Worm (Caenorhabditis elegans): ENCODE results near the gene F58B4.7.

Gene F58B4.7

ce11 chrV:10889774-10890173 lies 33.4 kb downstream of the F58B4.7 start:
- TF ChIP-seq ref-1 (GFP tag; conservative IDR thresholded peaks at IDR 0.05) = no peak
- no peak for TF ChIP-seq T22C8.4 (GFP tag; IDR thresholded peaks at IDR 0.05)
- no peak for TF ChIP-seq flt-1 (GFP tag; IDR thresholded peaks at IDR 0.05)
- TF ChIP-seq ztf-29 (GFP tag; IDR thresholded peaks at IDR 0.05) = no peak
- TF ChIP-seq cog-1 (tag; optimal IDR thresholded peaks at IDR 0.05) = no peak
- no peak for TF ChIP-seq ztf-23 (GFP tag; IDR thresholded peaks at IDR 0.05)
- no peak for TF ChIP-seq tab-1 (GFP tag; IDR thresholded peaks at IDR 0.05)
- TF ChIP-seq klf-2 (GFP tag; conservative IDR thresholded peaks at IDR 0.05) = no peak
- no peak for TF ChIP-seq med-1 (GFP tag; optimal IDR thresholded peaks at IDR 0.05; ENCODE audit: insufficient read depth)

DNA sequence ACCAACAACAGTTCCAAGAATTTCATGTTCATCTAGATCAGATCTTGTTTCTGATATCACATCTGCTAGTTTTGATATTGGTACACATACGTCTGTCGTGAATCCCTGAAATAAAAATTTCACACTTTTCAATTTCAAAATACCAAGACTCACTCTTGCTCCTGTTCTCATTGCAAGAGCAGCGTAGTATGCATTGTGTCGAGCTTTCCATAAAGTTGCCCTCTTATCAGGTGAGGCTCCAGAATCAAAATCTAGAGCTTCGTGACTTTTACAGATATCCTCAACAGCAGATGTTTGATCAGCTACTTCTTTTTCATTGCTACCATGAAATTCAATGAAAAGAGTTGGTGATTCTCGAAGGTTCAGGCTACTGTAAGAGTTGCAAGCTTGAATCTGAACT lies 34.1 kb downstream of the F58B4.7 start, which contains the start of gene F32D8.11:
F32D8.11 (minus strand) TSS at position 101 of the 400 bp plus-strand sequence.
- TF ChIP-seq ztf-23 (GFP tag; IDR thresholded peaks at IDR 0.05) (no peak), ref-1 (GFP tag; conservative IDR thresholded peaks at IDR 0.05) (no peak), flt-1 (GFP tag; IDR thresholded peaks at IDR 0.05) (no peak), T22C8.4 (GFP tag; IDR thresholded peaks at IDR 0.05) (no peak), med-1 (GFP tag; optimal IDR thresholded peaks at IDR 0.05; ENCODE audit: insufficient read depth) (no peak), tab-1 (GFP tag; IDR thresholded peaks at IDR 0.05) (no peak), cog-1 (tag; optimal IDR thresholded peaks at IDR 0.05) (no peak), ztf-29 (GFP tag; IDR thresholded peaks at IDR 0.05) (no peak), klf-2 (GFP tag; conservative IDR thresholded peaks at IDR 0.05) (no peak)

DNA sequence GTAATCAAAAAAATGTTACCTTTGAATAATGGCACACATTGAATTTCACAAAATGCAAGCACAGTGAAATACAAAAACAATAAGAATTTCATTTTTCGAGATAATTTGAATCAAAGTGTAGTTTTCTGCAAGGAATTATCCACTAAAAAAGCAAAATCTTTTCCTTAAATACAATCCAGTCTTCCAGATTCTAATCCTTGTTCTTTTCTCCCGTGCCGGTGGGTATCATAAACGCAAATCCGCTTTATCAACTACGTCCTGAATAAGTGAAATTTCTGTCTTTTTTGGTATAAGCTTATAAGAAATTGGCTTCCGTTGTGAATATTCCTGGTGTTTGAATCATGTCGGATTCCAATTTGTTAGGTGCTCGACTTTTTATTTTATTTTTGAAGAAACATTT lies 35.0 kb downstream of the F58B4.7 start:
- TF ChIP-seq T22C8.4 (GFP tag; IDR thresholded peaks at IDR 0.05) = no peak
- no peak for TF ChIP-seq tab-1 (GFP tag; IDR thresholded peaks at IDR 0.05)
- TF ChIP-seq ref-1 (GFP tag; conservative IDR thresholded peaks at IDR 0.05) = no peak
- TF ChIP-seq cog-1 (tag; optimal IDR thresholded peaks at IDR 0.05) = no peak
- TF ChIP-seq flt-1 (GFP tag; IDR thresholded peaks at IDR 0.05) = no peak
- TF ChIP-seq med-1 (GFP tag; optimal IDR thresholded peaks at IDR 0.05; ENCODE audit: insufficient read depth) = no peak
- TF ChIP-seq ztf-23 (GFP tag; IDR thresholded peaks at IDR 0.05) = no peak

ce11 chrV:10887564-10887963 lies 35.6 kb downstream of the F58B4.7 start:
- TF ChIP-seq flt-1 (GFP tag; IDR thresholded peaks at IDR 0.05) (no peak), T22C8.4 (GFP tag; IDR thresholded peaks at IDR 0.05) (no peak), cog-1 (tag; optimal IDR thresholded peaks at IDR 0.05) (no peak), tab-1 (GFP tag; IDR thresholded peaks at IDR 0.05) (no peak), klf-2 (GFP tag; conservative IDR thresholded peaks at IDR 0.05) (no peak), med-1 (GFP tag; optimal IDR thresholded peaks at IDR 0.05; ENCODE audit: insufficient read depth) (no peak), ref-1 (GFP tag; conservative IDR thresholded peaks at IDR 0.05) (no peak), ztf-29 (GFP tag; IDR thresholded peaks at IDR 0.05) (no peak), ztf-23 (GFP tag; IDR thresholded peaks at IDR 0.05) (no peak)

- TF ChIP-seq T22C8.4 (GFP tag; IDR thresholded peaks at IDR 0.05) = no peak
- no peak for TF ChIP-seq klf-2 (GFP tag; conservative IDR thresholded peaks at IDR 0.05)
- TF ChIP-seq ztf-29 (GFP tag; IDR thresholded peaks at IDR 0.05) = no peak
- TF ChIP-seq flt-1 (GFP tag; IDR thresholded peaks at IDR 0.05) = no peak
- no peak for TF ChIP-seq ref-1 (GFP tag; conservative IDR thresholded peaks at IDR 0.05)
- no peak for TF ChIP-seq tab-1 (GFP tag; IDR thresholded peaks at IDR 0.05)
Observed at ce11 chrV:10886405-10886887, 36.7 kb downstream of the F58B4.7 start, which contains the start of gene F32D8.3. Gene F32D8.3 (plus strand): TSS chrV:10886837.

DNA sequence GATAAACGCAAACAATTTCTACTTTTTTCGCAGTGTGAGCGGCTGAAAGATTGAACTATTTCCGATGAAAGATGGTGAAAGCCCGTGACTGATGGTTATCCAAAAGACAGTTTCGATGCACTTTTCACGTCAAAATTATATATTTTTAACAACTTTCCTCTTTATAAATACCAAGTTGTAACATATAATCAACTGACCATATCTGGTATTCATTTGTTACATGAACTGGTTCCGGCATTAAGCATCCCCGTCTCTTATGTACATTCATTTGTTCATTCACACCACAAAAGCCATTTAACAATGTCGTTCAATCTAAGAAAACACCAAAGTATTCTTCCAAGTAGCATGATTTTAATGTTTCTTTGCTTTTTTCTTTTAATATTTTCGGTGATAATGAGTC lies 39.7 kb downstream of the F58B4.7 start, which contains the start of gene F32D8.2:
F32D8.2 (plus strand) TSS at position 301 of the 400 bp plus-strand sequence.
- no peak for TF ChIP-seq med-1 (GFP tag; optimal IDR thresholded peaks at IDR 0.05; ENCODE audit: insufficient read depth)
- TF ChIP-seq ref-1 (GFP tag; conservative IDR thresholded peaks at IDR 0.05) = no peak
- TF ChIP-seq tab-1 (GFP tag; IDR thresholded peaks at IDR 0.05) = no peak
- TF ChIP-seq cog-1 (tag; optimal IDR thresholded peaks at IDR 0.05) = no peak

ce11 chrV:10880138-10880882 lies 42.8 kb downstream of the F58B4.7 start, which contains the start of gene F32D8.1:
Gene F32D8.1 (plus strand): TSS chrV:10880832.
- TF ChIP-seq ztf-29 (GFP tag; IDR thresholded peaks at IDR 0.05) = no peak
- no peak for TF ChIP-seq klf-2 (GFP tag; conservative IDR thresholded peaks at IDR 0.05)
- TF ChIP-seq cog-1 (tag; optimal IDR thresholded peaks at IDR 0.05) = no peak
- TF ChIP-seq ref-1 (GFP tag; conservative IDR thresholded peaks at IDR 0.05) = no peak
- no peak for TF ChIP-seq T22C8.4 (GFP tag; IDR thresholded peaks at IDR 0.05)
- no peak for TF ChIP-seq flt-1 (GFP tag; IDR thresholded peaks at IDR 0.05)
- TF ChIP-seq tab-1 (GFP tag; IDR thresholded peaks at IDR 0.05) = no peak
- no peak for TF ChIP-seq med-1 (GFP tag; optimal IDR thresholded peaks at IDR 0.05; ENCODE audit: insufficient read depth)
- no peak for TF ChIP-seq ztf-23 (GFP tag; IDR thresholded peaks at IDR 0.05)

ce11 chrV:10877808-10878600 lies 45.1 kb downstream of the F58B4.7 start:
- TF ChIP-seq med-1 (GFP tag; optimal IDR thresholded peaks at IDR 0.05; ENCODE audit: insufficient read depth) (no peak), T22C8.4 (GFP tag; IDR thresholded peaks at IDR 0.05) (no peak), klf-2 (GFP tag; conservative IDR thresholded peaks at IDR 0.05) (no peak), tab-1 (GFP tag; IDR thresholded peaks at IDR 0.05) (no peak), cog-1 (tag; optimal IDR thresholded peaks at IDR 0.05) (no peak), flt-1 (GFP tag; IDR thresholded peaks at IDR 0.05) (no peak)

ce11 chrV:10876512-10876911 lies 46.6 kb downstream of the F58B4.7 start:
- no peak for TF ChIP-seq ztf-29 (GFP tag; IDR thresholded peaks at IDR 0.05)
